Worm (Caenorhabditis elegans): Measurements from ENCODE around the gene lab-2.
A peak's percentile ranks its signal among the peaks of the same experiment; 100 is the strongest.

lab-2 gene

ce11 chrIII:7335220-7335619 lies 5.8 kb upstream of the lab-2 start, which contains the start of gene F56C9.10 (continued):
- TF ChIP-seq egl-27 (tag; optimal IDR thresholded peaks at IDR 0.05) = peak; percentile 32 to 79

ce11 chrIII:7333906-7334531 lies 4.6 kb upstream of the lab-2 start:
- TF ChIP-seq nhr-71 (tag; optimal IDR thresholded peaks at IDR 0.05) = peak; percentile 17
- peak; percentile 50 for TF ChIP-seq blmp-1 (tag; optimal IDR thresholded peaks at IDR 0.05)
- peak; percentile 29 for TF ChIP-seq rnt-1 (tag; optimal IDR thresholded peaks at IDR 0.05)
- peak; percentile 14 for TF ChIP-seq snu-23 (GFP tag; optimal IDR thresholded peaks at IDR 0.05)
- TF ChIP-seq snpc-4 (tag; optimal IDR thresholded peaks at IDR 0.05) = peak; percentile 69
- peak; percentile 8 for TF ChIP-seq mep-1 (tag; optimal IDR thresholded peaks at IDR 0.05)
- peak; percentile 1 for TF ChIP-seq nhr-85 (tag)
- peak; percentile 40 for TF ChIP-seq skn-1 (tag; optimal IDR thresholded peaks at IDR 0.05)
- TF ChIP-seq lin-14 (GFP tag; optimal IDR thresholded peaks at IDR 0.05) = peak; percentile 32

ce11 chrIII:7331671-7332070 lies 2.3 kb upstream of the lab-2 start:
- TF ChIP-seq jun-1 (tag; optimal IDR thresholded peaks at IDR 0.05) (no peak), nhr-85 (tag) (peak; percentile 56)

- TF ChIP-seq alr-1 (tag; optimal IDR thresholded peaks at IDR 0.05; ENCODE audit: borderline replicate concordance) (no peak), pag-3 (tag; optimal IDR thresholded peaks at IDR 0.05; ENCODE audit: borderline replicate concordance, insufficient read depth) (no peak), aha-1 (tag; optimal IDR thresholded peaks at IDR 0.05) (no peak), pqm-1 (tag; optimal IDR thresholded peaks at IDR 0.05) (no peak), Y116A8C.19 (tag; optimal IDR thresholded peaks at IDR 0.05; ENCODE audit: borderline replicate concordance) (no peak), mdl-1 (tag; optimal IDR thresholded peaks at IDR 0.05) (no peak), vab-15 (tag; optimal IDR thresholded peaks at IDR 0.05) (no peak), fkh-8 (tag; optimal IDR thresholded peaks at IDR 0.05) (no peak), unc-130 (tag; optimal IDR thresholded peaks at IDR 0.05) (no peak), elt-2 (tag; optimal IDR thresholded peaks at IDR 0.05) (no peak), hlh-17 (GFP tag; optimal IDR thresholded peaks at IDR 0.05; ENCODE audit: borderline replicate concordance) (no peak), F16B12.6 (tag; optimal IDR thresholded peaks at IDR 0.05) (no peak), tlp-1 (tag; optimal IDR thresholded peaks at IDR 0.05) (no peak)
Observed at ce11 chrIII:7323331-7323730, 6.1 kb downstream of the lab-2 start.

ce11 chrIII:7322018-7322417 lies 7.4 kb downstream of the lab-2 start:
- TF ChIP-seq nhr-237 (tag; optimal IDR thresholded peaks at IDR 0.05) = no peak
- TF ChIP-seq unc-30 (tag; optimal IDR thresholded peaks at IDR 0.05) = no peak
- no peak for TF ChIP-seq mef-2 (tag; optimal IDR thresholded peaks at IDR 0.05)
- no peak for TF ChIP-seq zip-4 (GFP tag; optimal IDR thresholded peaks at IDR 0.05)
- TF ChIP-seq lin-35 (GFP tag; optimal IDR thresholded peaks at IDR 0.05) = peak in 1 of 2 experiments; percentile 12
- peak; percentile 5 for TF ChIP-seq nhr-71 (tag; optimal IDR thresholded peaks at IDR 0.05)
- no peak for TF ChIP-seq vab-15 (tag; optimal IDR thresholded peaks at IDR 0.05)
- TF ChIP-seq lin-14 (GFP tag; optimal IDR thresholded peaks at IDR 0.05) = peak; percentile 52
- TF ChIP-seq nhr-84 (tag; optimal IDR thresholded peaks at IDR 0.05) = no peak
- peak; percentile 24 for TF ChIP-seq tbx-2 (tag; optimal IDR thresholded peaks at IDR 0.05)
- TF ChIP-seq lsy-2 (tag; optimal IDR thresholded peaks at IDR 0.05) = peak in 1 of 2 experiments; percentile 12
- TF ChIP-seq elt-2 (tag; optimal IDR thresholded peaks at IDR 0.05) = peak; percentile 40

ce11 chrIII:7319390-7319789 lies 10.0 kb downstream of the lab-2 start, which contains the start of gene F56C9.8:
Gene F56C9.8, minus strand, starts transcription at chrIII:7319509.
- no peak for TF ChIP-seq efl-1 (optimal IDR thresholded peaks at IDR 0.05)
- peak in 1 of 2 experiments; percentile 90 for TF ChIP-seq efl-1 (GFP tag; optimal IDR thresholded peaks at IDR 0.05 in 1 of 2)
- no peak for TF ChIP-seq skn-1 (tag; optimal IDR thresholded peaks at IDR 0.05)
